Worm (Caenorhabditis elegans): Measurements from ENCODE around the gene isy-1.

ce11 chrV:11042538-11042937 lies 42.0 kb upstream of the isy-1 start, which contains the start of gene C45B11.2:
- TF ChIP-seq med-1 (GFP tag; optimal IDR thresholded peaks at IDR 0.05; ENCODE audit: insufficient read depth) = no peak
- no peak for TF ChIP-seq klf-2 (GFP tag; conservative IDR thresholded peaks at IDR 0.05)
- no peak for TF ChIP-seq ref-1 (GFP tag; conservative IDR thresholded peaks at IDR 0.05)
- TF ChIP-seq T22C8.4 (GFP tag; IDR thresholded peaks at IDR 0.05) = no peak
- TF ChIP-seq flt-1 (GFP tag; IDR thresholded peaks at IDR 0.05) = no peak
- TF ChIP-seq ztf-29 (GFP tag; IDR thresholded peaks at IDR 0.05) = no peak
- TF ChIP-seq tab-1 (GFP tag; IDR thresholded peaks at IDR 0.05) = no peak
- no peak for TF ChIP-seq cog-1 (tag; optimal IDR thresholded peaks at IDR 0.05)
